Fruit fly (Drosophila melanogaster): ENCODE data around the gene Rpt4.

DNA sequence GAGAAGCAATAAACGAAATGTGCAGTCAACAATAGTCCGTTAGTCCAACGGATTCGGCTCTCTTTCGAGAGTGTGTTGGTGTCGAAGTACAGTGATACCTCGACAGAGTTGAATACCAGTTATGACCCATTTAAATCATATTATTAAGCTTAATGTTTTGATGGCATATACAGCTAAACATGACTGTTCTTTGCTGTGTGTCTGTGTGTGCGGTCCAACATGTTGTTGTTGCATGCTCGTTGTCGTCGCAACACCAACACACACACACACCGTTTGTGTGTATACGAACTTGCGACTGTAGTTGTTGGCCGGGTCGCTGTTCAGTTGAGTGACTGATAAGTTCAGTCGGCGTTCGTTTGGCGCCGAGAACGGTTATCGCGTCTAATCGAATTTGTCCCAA is 17.8 kb upstream of the Rpt4 start, which contains the start of gene CG15894:
- no peak for TF ChIP-seq h (optimal IDR thresholded peaks at IDR 0.05)
- TF ChIP-seq Myc (optimal IDR thresholded peaks at IDR 0.05), result no peak

Measured in Kc167 (cell line).